Worm (Caenorhabditis elegans) whole organism, late embryonic: ENCODE results near the gene K10C9.4.

Source experiments
- C08G9.2 ChIP-seq: sonication (generic microtip); optimal IDR thresholded peaks from 2 replicates; lab custom pipeline; 2016; ENCODE audit warnings: mild to moderate bottlenecking, missing genetic modification characterization, moderate library complexity, missing compliant biosample characterization
- T23F11.4 ChIP-seq: fragments of 200-800 bp; sonication (Bioruptor generic); optimal IDR thresholded peaks from 2 replicates; lab custom pipeline; 2018; ENCODE audit warnings: mild to moderate bottlenecking, missing genetic modification characterization, missing compliant biosample characterization
- ceh-14 ChIP-seq: sonication (generic microtip); optimal IDR thresholded peaks from 2 replicates; lab custom pipeline; 2016; ENCODE audit warnings: missing genotype, missing genetic modification characterization, missing compliant biosample characterization
- ceh-19 ChIP-seq: fragments of 200-800 bp; sonication (Bioruptor generic); optimal IDR thresholded peaks from 2 replicates; lab custom pipeline; 2018; ENCODE audit warnings: mild to moderate bottlenecking, missing genetic modification characterization, missing compliant biosample characterization
- che-1 ChIP-seq: sonication (generic microtip); optimal IDR thresholded peaks from 2 replicates; lab custom pipeline; 2016; ENCODE audit warnings: mild to moderate bottlenecking, missing genetic modification characterization, missing compliant biosample characterization
- elt-2 ChIP-seq: sonication (generic microtip); optimal IDR thresholded peaks from 2 replicates; lab custom pipeline; 2016; ENCODE audit warnings: missing genetic modification reagents, missing genetic modification characterization, missing compliant biosample characterization
- fkh-10 ChIP-seq: fragments of 150-350 bp; optimal IDR thresholded peaks from 2 replicates; lab custom pipeline; 2014; ENCODE audit warnings: missing biosample characterization, missing genetic modification reagents, missing genetic modification characterization
- hlh-30 ChIP-seq: sonication (generic microtip); optimal IDR thresholded peaks from 2 replicates; lab custom pipeline; 2017; ENCODE audit warnings: antibody characterized with exemption, missing genetic modification characterization, missing compliant biosample characterization; ENCODE audit not compliant: insufficient read depth
- pha-4 ChIP-seq: fragments of 150-350 bp; optimal IDR thresholded peaks from 2 replicates; lab custom pipeline; 2018; ENCODE audit warnings: missing biosample characterization, missing genetic modification reagents, missing genetic modification characterization
- tbx-2 ChIP-seq: sonication (generic microtip); optimal IDR thresholded peaks from 2 replicates; lab custom pipeline; 2016; ENCODE audit warnings: missing genetic modification characterization, missing compliant biosample characterization

DNA sequence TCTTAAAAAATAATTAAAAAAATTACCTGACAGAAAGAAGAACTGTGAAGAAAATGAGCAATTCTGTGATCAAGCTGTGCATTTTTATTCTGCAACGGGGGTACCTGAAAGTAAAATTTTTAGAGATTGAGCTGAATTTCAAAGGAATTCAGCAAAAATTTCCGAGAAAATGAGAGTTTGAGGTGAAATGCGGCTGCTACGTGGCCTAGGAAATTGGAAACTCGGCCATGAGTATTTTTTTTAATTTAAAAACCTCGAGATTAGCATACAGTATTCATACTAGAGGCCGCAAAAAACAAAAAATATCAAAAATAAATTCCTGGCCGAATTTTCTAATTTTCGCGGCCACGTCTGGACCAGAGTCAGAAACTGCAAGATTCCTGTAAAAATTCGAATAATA, 19.5 kb downstream of the K10C9.4 start, which contains the start of gene flp-34:
- TF ChIP-seq ceh-14 (tag; lab: Kevin White, UChicago) (no peak), T23F11.4 (GFP tag; lab: Kevin White, UChicago) (no peak), pha-4 (tag; lab: Kevin White, UChicago) (no peak), che-1 (tag; lab: Kevin White, UChicago) (no peak), elt-2 (no peak), fkh-10 (GFP tag; lab: Kevin White, UChicago) (no peak), ceh-19 (no peak), C08G9.2 (no peak), tbx-2 (tag; lab: Kevin White, UChicago) (no peak), hlh-30 (tag; lab: Kevin White, UChicago) (no peak)
